Worm (Caenorhabditis elegans) whole organism, early embryonic: Measurements from ENCODE around the gene snr-3.

ENCODE experiments used
- ama-1 ChIP-seq: fragments of 150-350 bp; optimal IDR thresholded peaks from 2 replicates; lab custom pipeline; 2014
- ceh-13 ChIP-seq: fragments of 200-800 bp; sonication (Bioruptor generic); optimal IDR thresholded peaks from 2 replicates; lab custom pipeline; 2018; ENCODE audit warnings: mild to moderate bottlenecking, missing genetic modification characterization, missing compliant biosample characterization
- ceh-36 ChIP-seq: sonication (generic microtip); optimal IDR thresholded peaks from 2 replicates; lab custom pipeline; 2016; ENCODE audit warnings: missing genetic modification characterization, inconsistent platforms, missing compliant biosample characterization
- ets-7 ChIP-seq: sonication (generic microtip); optimal IDR thresholded peaks from 2 replicates; lab custom pipeline; 2016; ENCODE audit warnings: missing genotype, missing genetic modification characterization, missing compliant biosample characterization

- TF ChIP-seq ets-7 (tag; lab: Kevin White, UChicago) (no peak), ceh-13 (GFP tag; lab: Kevin White, UChicago) (no peak), ama-1 (lab: Kevin White, UChicago) (no peak), ceh-36 (no peak)
Observed at ce11 chrII:6520103-6520502, 30.5 kb upstream of the snr-3 start.
